Worm (Caenorhabditis elegans): ENCODE measurements around the gene Y94H6A.10.

DNA sequence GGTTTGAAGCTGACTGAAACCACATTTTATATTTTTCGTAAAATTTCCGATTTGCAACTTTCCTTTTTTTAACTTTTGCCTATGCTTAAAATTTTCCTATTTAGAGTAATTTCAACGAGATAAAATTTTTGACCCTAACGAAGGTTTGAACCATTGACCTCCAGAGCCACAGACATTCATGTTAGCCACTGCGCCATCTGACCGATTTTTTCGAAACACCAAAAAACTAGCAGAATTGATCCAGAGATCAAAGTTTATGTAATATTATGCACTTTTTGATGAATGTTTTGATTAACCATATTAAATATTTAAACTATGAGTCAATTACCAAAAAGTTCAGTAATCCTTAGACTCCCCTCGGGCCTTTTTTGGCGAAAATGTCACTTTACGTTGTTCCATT lies 47.6 kb upstream of the Y94H6A.10 start:
- TF ChIP-seq unc-62 (GFP tag; optimal IDR thresholded peaks at IDR 0.05), result no peak
- TF ChIP-seq nfya-1 (tag; optimal IDR thresholded peaks at IDR 0.05; ENCODE audit: insufficient read depth), result no peak
- TF ChIP-seq hmg-11 (tag; optimal IDR thresholded peaks at IDR 0.05), result no peak
- TF ChIP-seq nhr-28 (tag; optimal IDR thresholded peaks at IDR 0.05), result no peak

Measured in whole organism, L3 larva.